Worm (Caenorhabditis elegans): ENCODE results near the gene C48B4.7.

- no peak for TF ChIP-seq nfya-1 (tag; optimal IDR thresholded peaks at IDR 0.05)
- no peak for TF ChIP-seq ama-1 (optimal IDR thresholded peaks at IDR 0.05)
- no peak for TF ChIP-seq unc-86 (tag; optimal IDR thresholded peaks at IDR 0.05)
- no peak for TF ChIP-seq pha-4 (tag; optimal IDR thresholded peaks at IDR 0.05)
These were observed 15.1 kb downstream of the C48B4.7 start, which contains the start of gene ZK1098.9 for ce11 chrIII:9544125-9544524.

Data from whole organism, late embryonic.